Fruit fly (Drosophila melanogaster): Measurements from ENCODE around the gene rdgB.

Gene rdgB

DNA sequence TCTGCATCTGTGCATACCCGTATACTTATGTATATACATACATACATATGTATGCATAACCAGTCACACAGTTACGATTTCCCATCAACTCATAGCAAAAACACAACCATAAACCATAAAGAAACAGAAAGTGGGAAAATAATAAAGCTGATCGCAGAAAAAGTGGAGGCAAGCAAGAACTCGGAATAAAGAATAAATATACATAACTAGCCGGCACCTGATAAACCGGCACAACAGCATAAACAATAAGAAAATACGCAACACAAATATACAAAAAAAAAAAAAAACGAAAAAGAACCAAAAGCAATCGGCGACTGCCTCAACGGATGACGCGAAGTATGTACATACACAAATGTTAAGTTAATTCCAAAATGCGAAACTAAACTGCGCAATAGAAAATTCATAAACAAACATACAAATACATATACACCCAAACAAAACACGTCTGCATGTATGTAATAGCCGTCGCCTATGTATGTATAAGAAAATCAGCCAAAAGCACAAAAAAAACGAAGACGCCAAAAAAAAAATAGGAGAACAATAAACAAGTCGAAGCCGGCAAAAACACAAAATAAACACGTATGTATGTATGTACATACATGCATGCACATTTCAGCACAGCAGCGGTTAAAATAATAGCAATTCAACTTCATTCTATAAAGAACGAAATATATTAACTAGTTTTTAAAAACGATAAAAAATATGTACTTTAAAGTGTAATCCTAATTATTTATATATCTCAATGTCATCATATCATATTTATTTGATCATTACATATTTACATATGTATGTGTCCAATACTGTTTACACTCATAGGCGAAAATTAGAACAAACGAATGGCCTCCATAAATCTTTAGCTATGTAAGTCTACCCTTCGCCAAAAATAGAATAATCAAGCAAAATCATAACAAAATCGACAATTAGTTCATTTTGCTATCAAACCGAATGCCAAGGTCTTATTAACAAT, 13.4 kb upstream of the rdgB start (continued):
- peak; percentile 46; the same call in 1 of the 3 replicates for TF ChIP-seq H15 (GFP tag; IDR thresholded peaks at IDR 0.05)
- peak; percentile 53 for TF ChIP-seq phol (tag; optimal IDR thresholded peaks at IDR 0.05)
- TF ChIP-seq Jarid2 (GFP tag; optimal IDR thresholded peaks at IDR 0.05) = peak; percentile 38
- TF ChIP-seq ac (GFP tag; optimal IDR thresholded peaks at IDR 0.05) = no peak
- peak; percentile 97 for TF ChIP-seq CG13624 (GFP tag; optimal IDR thresholded peaks at IDR 0.05)
- TF ChIP-seq corto (GFP tag; optimal IDR thresholded peaks at IDR 0.05) = no peak
- no peak for TF ChIP-seq Sry-δ (GFP tag; optimal IDR thresholded peaks at IDR 0.05)
- peak; percentile 31 for TF ChIP-seq CG2116 (GFP tag; optimal IDR thresholded peaks at IDR 0.05)
- TF ChIP-seq NFAT (GFP tag; IDR thresholded peaks at IDR 0.05) = peak; percentile 38; the same call in 1 of the 2 replicates
- no peak for TF ChIP-seq Dfd (GFP tag; optimal IDR thresholded peaks at IDR 0.05)
- TF ChIP-seq rib (GFP tag; IDR thresholded peaks at IDR 0.05) = peak; percentile 59
- TF ChIP-seq CG12659 (GFP tag; optimal IDR thresholded peaks at IDR 0.05) = peak; percentile 74
- peak; percentile 78 for TF ChIP-seq Fer1 (GFP tag; optimal IDR thresholded peaks at IDR 0.05)
- peak; percentile 75 for TF ChIP-seq H2.0 (GFP tag; IDR thresholded peaks at IDR 0.05)
- peak; percentile 49 for TF ChIP-seq Deaf1 (tag; optimal IDR thresholded peaks at IDR 0.05)
- TF ChIP-seq CG43689 (GFP tag; IDR thresholded peaks at IDR 0.05) = 0 out of 2 replicates have a peak, but pooled peaks have one; percentile 43
- peak; percentile 87 for TF ChIP-seq CG7839 (tag; optimal IDR thresholded peaks at IDR 0.05)
- no peak for TF ChIP-seq CG30431 (GFP tag; optimal IDR thresholded peaks at IDR 0.05)
- TF ChIP-seq HmgD (GFP tag; optimal IDR thresholded peaks at IDR 0.05) = no peak
- TF ChIP-seq Xrp1 (GFP tag; IDR thresholded peaks at IDR 0.05) = peak; percentile 64; the same call in 1 of the 2 replicates
- TF ChIP-seq exex (tag; optimal IDR thresholded peaks at IDR 0.05) = peak; percentile 39
- TF ChIP-seq Ptx1 (GFP tag; IDR thresholded peaks at IDR 0.05) = peak; percentile 82
- TF ChIP-seq CG4854 (GFP tag; optimal IDR thresholded peaks at IDR 0.05) = peak; percentile 12
- TF ChIP-seq klu (GFP tag; IDR thresholded peaks at IDR 0.05) = peak; percentile 24; the same call in 1 of the 2 replicates
- TF ChIP-seq CG16779 (GFP tag; IDR thresholded peaks at IDR 0.05) = 0 out of 2 replicates have a peak, but pooled peaks have one; percentile 22
- TF ChIP-seq Hmr (GFP tag; optimal IDR thresholded peaks at IDR 0.05) = peak; percentile 81
- TF ChIP-seq Nf-YB (GFP tag; optimal IDR thresholded peaks at IDR 0.05) = peak; percentile 60
- TF ChIP-seq CG8359 (GFP tag; optimal IDR thresholded peaks at IDR 0.05; ENCODE audit: borderline replicate concordance) = no peak
- peak; percentile 34 for TF ChIP-seq Drgx (GFP tag; IDR thresholded peaks at IDR 0.05)
- 0 out of 2 replicates have a peak, but pooled peaks have one; percentile 28 for TF ChIP-seq sisA (GFP tag; IDR thresholded peaks at IDR 0.05)
- TF ChIP-seq tin (GFP tag; optimal IDR thresholded peaks at IDR 0.05) = peak; percentile 8
- peak; percentile 47 to 52 for TF ChIP-seq dpn (GFP tag; optimal IDR thresholded peaks at IDR 0.05)
- TF ChIP-seq CG5180 (GFP tag; optimal IDR thresholded peaks at IDR 0.05) = peak; percentile 33
- TF ChIP-seq bab2 (GFP tag; optimal IDR thresholded peaks at IDR 0.05) = peak; percentile 30
- TF ChIP-seq Ssrp (tag; optimal IDR thresholded peaks at IDR 0.05) = peak; percentile 39
- peak; percentile 50 for TF ChIP-seq nerfin-1 (tag; optimal IDR thresholded peaks at IDR 0.05)
- TF ChIP-seq CG10654 (GFP tag; optimal IDR thresholded peaks at IDR 0.05) = peak; percentile 21
- TF ChIP-seq tio (GFP tag; optimal IDR thresholded peaks at IDR 0.05) = peak; percentile 59
- peak; percentile 59; the same call in 1 of the 2 replicates for TF ChIP-seq cas (GFP tag; IDR thresholded peaks at IDR 0.05)
- TF ChIP-seq bsh (GFP tag; optimal IDR thresholded peaks at IDR 0.05) = peak in 1 of 2 experiments; percentile 63
- TF ChIP-seq D19B (GFP tag; optimal IDR thresholded peaks at IDR 0.05) = peak; percentile 50
- TF ChIP-seq hbn (GFP tag; IDR thresholded peaks at IDR 0.05; ENCODE audit: partially characterized antibody) = no peak
- peak; percentile 68 for TF ChIP-seq ap (GFP tag; IDR thresholded peaks at IDR 0.05)
- TF ChIP-seq CG17328 (GFP tag; IDR thresholded peaks at IDR 0.05) = peak; percentile 50
- no peak for TF ChIP-seq TFAM (GFP tag; optimal IDR thresholded peaks at IDR 0.05)
- TF ChIP-seq Awh (GFP tag; IDR thresholded peaks at IDR 0.05) = peak; percentile 54; the same call in 1 of the 2 replicates
- peak; percentile 58 for TF ChIP-seq fd3F (GFP tag; optimal IDR thresholded peaks at IDR 0.05)
